Worm (Caenorhabditis elegans) whole organism, L4/young adult: ENCODE data around the gene cyp-33C3.

ENCODE experiments used
- W03F9.2 ChIP-seq: fragments of 150-350 bp; optimal IDR thresholded peaks from 2 replicates; lab custom pipeline; 2014; ENCODE audit warnings: missing biosample characterization, missing genetic modification characterization
- dao-5 ChIP-seq: sonication (generic microtip); optimal IDR thresholded peaks from 2 replicates; lab custom pipeline; 2016; ENCODE audit warnings: missing genotype, missing genetic modification characterization, moderate library complexity, missing compliant biosample characterization

DNA sequence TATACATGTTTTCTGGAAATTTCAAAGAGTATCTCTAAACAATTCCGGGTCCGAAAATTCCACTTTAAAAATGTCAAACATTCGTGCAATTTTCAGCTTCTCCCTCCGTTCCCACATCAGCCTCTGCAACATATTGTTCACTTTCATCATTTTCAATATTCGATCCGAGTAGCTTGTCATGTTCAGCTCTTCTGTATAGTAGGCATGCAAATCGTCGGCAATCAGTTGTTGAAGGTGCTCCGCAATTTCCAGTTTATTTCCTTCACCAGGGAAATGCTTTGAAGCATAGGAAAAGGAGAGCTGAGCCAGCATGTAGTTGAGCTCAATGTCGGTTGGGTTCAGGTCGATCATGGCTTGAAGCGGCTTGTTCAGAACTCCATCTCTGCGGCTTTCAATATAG is 22.3 kb downstream of the cyp-33C3 start:
- TF ChIP-seq W03F9.2 (tag; lab: Kevin White, UChicago) (no peak), dao-5 (tag; lab: Kevin White, UChicago) (no peak)
